Fruit fly (Drosophila melanogaster): ENCODE data around the gene CG9121.

CG9121 gene

dm6 chr2L:5000287-5000871, 50.5 kb downstream of the CG9121 start (continued):
- peak; percentile 63 for TF ChIP-seq CG12236 (GFP tag; optimal IDR thresholded peaks at IDR 0.05)
- TF ChIP-seq toy (GFP tag; IDR thresholded peaks at IDR 0.05) = 0 out of 2 replicates have a peak, but pooled peaks have one; percentile 53
- peak; percentile 70 for TF ChIP-seq NFAT (GFP tag; IDR thresholded peaks at IDR 0.05)
- peak; percentile 62 for TF ChIP-seq H2.0 (GFP tag; IDR thresholded peaks at IDR 0.05)
- peak; percentile 79 for TF ChIP-seq CG7786 (GFP tag; optimal IDR thresholded peaks at IDR 0.05)
- TF ChIP-seq CG12769 (tag; optimal IDR thresholded peaks at IDR 0.05) = no peak
- no peak for TF ChIP-seq CG4282 (GFP tag; optimal IDR thresholded peaks at IDR 0.05)
- no peak for TF ChIP-seq ftz-f1 (GFP tag; optimal IDR thresholded peaks at IDR 0.05)
- peak; percentile 68 for TF ChIP-seq CG8359 (GFP tag; optimal IDR thresholded peaks at IDR 0.05; ENCODE audit: borderline replicate concordance)
- peak; percentile 90 for TF ChIP-seq row (GFP tag; IDR thresholded peaks at IDR 0.05)
- TF ChIP-seq CG9215 (GFP tag; IDR thresholded peaks at IDR 0.05) = peak; percentile 64
- peak; percentile 78 for TF ChIP-seq kni (GFP tag; optimal IDR thresholded peaks at IDR 0.05)
- peak; percentile 72 for TF ChIP-seq CG5180 (GFP tag; optimal IDR thresholded peaks at IDR 0.05)
- peak; percentile 68 for TF ChIP-seq yki (optimal IDR thresholded peaks at IDR 0.05)
- peak; percentile 84 for TF ChIP-seq HLH3B (GFP tag; IDR thresholded peaks at IDR 0.05)
- TF ChIP-seq stc (GFP tag; IDR thresholded peaks at IDR 0.05) = peak; percentile 73
- TF ChIP-seq CG4730 (GFP tag; IDR thresholded peaks at IDR 0.05) = peak; percentile 69
- no peak for TF ChIP-seq z (GFP tag; IDR thresholded peaks at IDR 0.05)
- peak; percentile 63 for TF ChIP-seq CG11723 (GFP tag; optimal IDR thresholded peaks at IDR 0.05)
- TF ChIP-seq Atf3 (GFP tag; optimal IDR thresholded peaks at IDR 0.05) = peak; percentile 44
- no peak for TF ChIP-seq fru (optimal IDR thresholded peaks at IDR 0.05)
- TF ChIP-seq Dbx (GFP tag; IDR thresholded peaks at IDR 0.05) = peak; percentile 53
- TF ChIP-seq scrt (GFP tag; optimal IDR thresholded peaks at IDR 0.05) = peak; percentile 78
- TF ChIP-seq luna (GFP tag; optimal IDR thresholded peaks at IDR 0.05) = no peak
- peak; percentile 72 for TF ChIP-seq CG9817 (tag; optimal IDR thresholded peaks at IDR 0.05)
- peak; percentile 86 for TF ChIP-seq lbe (GFP tag; optimal IDR thresholded peaks at IDR 0.05)
- TF ChIP-seq B-H2 (GFP tag; optimal IDR thresholded peaks at IDR 0.05) = peak; percentile 43
- peak; percentile 62 for TF ChIP-seq CG3407 (GFP tag; optimal IDR thresholded peaks at IDR 0.05)
- TF ChIP-seq CG1602 (GFP tag; optimal IDR thresholded peaks at IDR 0.05) = peak; percentile 73
- peak; percentile 75 for TF ChIP-seq CG10366 (GFP tag; IDR thresholded peaks at IDR 0.05)
- peak; percentile 24 for TF ChIP-seq CG7987 (GFP tag; optimal IDR thresholded peaks at IDR 0.05)
- TF ChIP-seq Drgx (GFP tag; IDR thresholded peaks at IDR 0.05) = peak; percentile 75
- TF ChIP-seq al (GFP tag; IDR thresholded peaks at IDR 0.05) = peak; percentile 79
- TF ChIP-seq Neu2 (GFP tag; optimal IDR thresholded peaks at IDR 0.05; ENCODE audit: borderline replicate concordance) = peak; percentile 45
- TF ChIP-seq nom (GFP tag; optimal IDR thresholded peaks at IDR 0.05) = peak; percentile 70
- peak; percentile 82 for TF ChIP-seq ac (GFP tag; optimal IDR thresholded peaks at IDR 0.05)
- TF ChIP-seq ham (GFP tag; IDR thresholded peaks at IDR 0.05) = no peak
- TF ChIP-seq CG15073 (GFP tag; optimal IDR thresholded peaks at IDR 0.05) = no peak
- TF ChIP-seq E2f1 (GFP tag; IDR thresholded peaks at IDR 0.05) = peak; percentile 66
- TF ChIP-seq usp (GFP tag; optimal IDR thresholded peaks at IDR 0.05) = no peak
- peak; percentile 6 for TF ChIP-seq TFAM (GFP tag; optimal IDR thresholded peaks at IDR 0.05)
- TF ChIP-seq shn (GFP tag; optimal IDR thresholded peaks at IDR 0.05) = peak; percentile 31
- peak; percentile 72; the same call in 1 of the 2 replicates for TF ChIP-seq ranshi (GFP tag; IDR thresholded peaks at IDR 0.05)
- peak; percentile 76 for TF ChIP-seq esg (GFP tag; conservative IDR thresholded peaks at IDR 0.05)
- peak; percentile 11 for TF ChIP-seq MESR4 (GFP tag; optimal IDR thresholded peaks at IDR 0.05)
- no peak for TF ChIP-seq CG1832 (GFP tag; optimal IDR thresholded peaks at IDR 0.05)
- peak; percentile 77 for TF ChIP-seq ATbp (GFP tag; optimal IDR thresholded peaks at IDR 0.05)
- TF ChIP-seq bsh (GFP tag; optimal IDR thresholded peaks at IDR 0.05) = peak; percentile 75 to 83
- TF ChIP-seq Mad (GFP tag; optimal IDR thresholded peaks at IDR 0.05) = peak; percentile 70
- TF ChIP-seq gem (tag; optimal IDR thresholded peaks at IDR 0.05) = peak; percentile 94
- peak; percentile 80 for TF ChIP-seq fd96Cb (tag; optimal IDR thresholded peaks at IDR 0.05)

All from whole organism, embryonic.